Worm (Caenorhabditis elegans): ENCODE results near the gene klc-2.

klc-2 gene

ce11 chrV:5619372-5619771 lies 38.2 kb upstream of the klc-2 start (continued):
- TF ChIP-seq F10E7.11 (tag; optimal IDR thresholded peaks at IDR 0.05) = no peak
- no peak for TF ChIP-seq lag-1 (GFP tag; IDR thresholded peaks at IDR 0.05)
- no peak for TF ChIP-seq ets-4 (GFP tag; optimal IDR thresholded peaks at IDR 0.05)
- no peak for TF ChIP-seq ceh-58 (GFP tag; IDR thresholded peaks at IDR 0.05)
- no peak for TF ChIP-seq bed-2 (GFP tag; IDR thresholded peaks at IDR 0.05)
- no peak for TF ChIP-seq C06A6.2 (GFP tag; conservative IDR thresholded peaks at IDR 0.05)
- no peak for TF ChIP-seq Y95B8A.8 (GFP tag; IDR thresholded peaks at IDR 0.05)
- TF ChIP-seq Y79H2A.3 (GFP tag; conservative IDR thresholded peaks at IDR 0.05) = no peak
- TF ChIP-seq nhr-27 (tag; optimal IDR thresholded peaks at IDR 0.05) = no peak
- TF ChIP-seq unc-130 (GFP tag; optimal IDR thresholded peaks at IDR 0.05) = no peak
- TF ChIP-seq bed-1 (GFP tag; IDR thresholded peaks at IDR 0.05) = no peak
- TF ChIP-seq gei-17 (GFP tag; optimal IDR thresholded peaks at IDR 0.05) = no peak
- TF ChIP-seq F39B2.1 (GFP tag; IDR thresholded peaks at IDR 0.05) = no peak
- no peak for TF ChIP-seq F52B5.7 (tag; optimal IDR thresholded peaks at IDR 0.05)
- peak; percentile 47 for TF ChIP-seq efl-1 (GFP tag; optimal IDR thresholded peaks at IDR 0.05)
- TF ChIP-seq ceh-91 (GFP tag; IDR thresholded peaks at IDR 0.05) = peak; percentile 72
- no peak for TF ChIP-seq akir-1 (GFP tag; optimal IDR thresholded peaks at IDR 0.05)
- TF ChIP-seq ztf-3 (GFP tag; optimal IDR thresholded peaks at IDR 0.05) = no peak
- TF ChIP-seq egrh-3 (GFP tag; IDR thresholded peaks at IDR 0.05) = no peak
- TF ChIP-seq madf-8 (GFP tag; conservative IDR thresholded peaks at IDR 0.05) = peak; percentile 22; the same call in 1 of the 2 replicates
- TF ChIP-seq hmg-1.2 (GFP tag; IDR thresholded peaks at IDR 0.05) = no peak
- TF ChIP-seq snpc-4 (GFP tag; optimal IDR thresholded peaks at IDR 0.05) = no peak
- peak in 1 of 4 experiments; percentile 7 for TF ChIP-seq snpc-4 (tag; optimal IDR thresholded peaks at IDR 0.05)
- no peak for TF ChIP-seq Y53F4B.3 (GFP tag; IDR thresholded peaks at IDR 0.05)
- TF ChIP-seq mcd-1 (GFP tag; IDR thresholded peaks at IDR 0.05) = peak; percentile 86
- no peak for TF ChIP-seq lin-35 (GFP tag; optimal IDR thresholded peaks at IDR 0.05)
- no peak for TF ChIP-seq F57C9.4 (tag; optimal IDR thresholded peaks at IDR 0.05)
- TF ChIP-seq mes-4 (tag; optimal IDR thresholded peaks at IDR 0.05) = no peak
- no peak; the same call in 1 of the 2 replicates for TF ChIP-seq dox-1 (GFP tag; IDR thresholded peaks at IDR 0.05)
- peak; percentile 67 for TF ChIP-seq D2030.7 (GFP tag; IDR thresholded peaks at IDR 0.05)
- no peak for TF ChIP-seq B0336.3 (GFP tag; IDR thresholded peaks at IDR 0.05)
- TF ChIP-seq ceh-40 (GFP tag; IDR thresholded peaks at IDR 0.05) = no peak
- TF ChIP-seq ztf-6 (GFP tag; IDR thresholded peaks at IDR 0.05) = no peak
- no peak for TF ChIP-seq madf-10 (tag; optimal IDR thresholded peaks at IDR 0.05)
- no peak for TF ChIP-seq him-1 (tag; optimal IDR thresholded peaks at IDR 0.05)
- TF ChIP-seq pbrm-1 (GFP tag; IDR thresholded peaks at IDR 0.05) = no peak
- TF ChIP-seq atf-7 (tag; optimal IDR thresholded peaks at IDR 0.05) = no peak
- no peak for TF ChIP-seq B0035.1 (tag; optimal IDR thresholded peaks at IDR 0.05)
- no peak for TF ChIP-seq ztf-26 (tag; optimal IDR thresholded peaks at IDR 0.05)
- TF ChIP-seq K11D2.4 (GFP tag; IDR thresholded peaks at IDR 0.05) = no peak
- TF ChIP-seq hlh-12 (tag; optimal IDR thresholded peaks at IDR 0.05) = no peak
- no peak for TF ChIP-seq F49E8.2 (tag; optimal IDR thresholded peaks at IDR 0.05; ENCODE audit: insufficient read depth)
- TF ChIP-seq B0261.1 (tag; optimal IDR thresholded peaks at IDR 0.05) = no peak
- TF ChIP-seq pha-4 (tag; optimal IDR thresholded peaks at IDR 0.05) = no peak
- TF ChIP-seq let-526 (GFP tag; IDR thresholded peaks at IDR 0.05) = no peak
- TF ChIP-seq hmg-20 (GFP tag; IDR thresholded peaks at IDR 0.05) = no peak
- TF ChIP-seq ztf-18 (tag; optimal IDR thresholded peaks at IDR 0.05) = peak; percentile 14
- no peak for TF ChIP-seq T26A5.8 (tag; optimal IDR thresholded peaks at IDR 0.05)
- TF ChIP-seq madf-6 (GFP tag; IDR thresholded peaks at IDR 0.05) = peak; percentile 63
- TF ChIP-seq lin-40 (tag; optimal IDR thresholded peaks at IDR 0.05) = no peak
- TF ChIP-seq F22D6.2 (tag; optimal IDR thresholded peaks at IDR 0.05) = no peak
